Worm (Caenorhabditis elegans) whole organism, mixed stage, embryonic: Measurements from ENCODE around the gene ZK563.7.

Source experiments
- M03D4.4 ChIP-seq: sonication (generic microtip); optimal IDR thresholded peaks from 2 replicates; lab custom pipeline; 2017; ENCODE audit warnings: mild to moderate bottlenecking, missing genetic modification characterization, missing compliant biosample characterization
- blmp-1 ChIP-seq: fragments of 150-350 bp; optimal IDR thresholded peaks from 2 replicates; lab custom pipeline; 2014; ENCODE audit warnings: missing biosample characterization, missing genetic modification characterization
- ceh-83 ChIP-seq: fragments of 200-800 bp; sonication (Bioruptor generic); optimal IDR thresholded peaks from 2 replicates; lab custom pipeline; 2018; ENCODE audit warnings: mild to moderate bottlenecking, missing genetic modification characterization, missing compliant biosample characterization
- ces-1 ChIP-seq: fragments of 150-350 bp; optimal IDR thresholded peaks from 2 replicates; lab custom pipeline; 2014; ENCODE audit warnings: missing biosample characterization, missing genetic modification reagents, missing genetic modification characterization
- elt-1 ChIP-seq: sonication (generic microtip); optimal IDR thresholded peaks from 2 replicates; lab custom pipeline; 2017; ENCODE audit warnings: missing genetic modification characterization, mild to moderate bottlenecking, missing compliant biosample characterization, antibody characterized with exemption, moderate library complexity, borderline replicate concordance; ENCODE audit not compliant: insufficient read depth
- elt-3 ChIP-seq: fragments of 150-350 bp; optimal IDR thresholded peaks from 2 replicates; lab custom pipeline; 2014; ENCODE audit warnings: missing biosample characterization, missing genetic modification characterization
- mab-5 ChIP-seq: fragments of 150-350 bp; optimal IDR thresholded peaks from 2 replicates; lab custom pipeline; 2014; ENCODE audit warnings: missing biosample characterization, missing genetic modification characterization
- mep-1 ChIP-seq: fragments of 150-350 bp; optimal IDR thresholded peaks from 2 replicates; lab custom pipeline; 2017; ENCODE audit warnings: missing biosample characterization, missing genetic modification reagents, missing genetic modification characterization, inconsistent platforms
- pha-4 ChIP-seq: fragments of 150-350 bp; optimal IDR thresholded peaks from 2 replicates; lab custom pipeline; 2018; ENCODE audit warnings: missing biosample characterization, missing genetic modification reagents, missing genetic modification characterization
- unc-39 ChIP-seq: fragments of 150-350 bp; optimal IDR thresholded peaks from 2 replicates; lab custom pipeline; 2014; ENCODE audit warnings: missing biosample characterization, missing genetic modification characterization
- unc-62 ChIP-seq: fragments of 150-350 bp; optimal IDR thresholded peaks from 2 replicates; lab custom pipeline; 2014; ENCODE audit warnings: missing biosample characterization, missing genetic modification reagents, missing genetic modification characterization
- ztf-11 ChIP-seq: fragments of 150-350 bp; optimal IDR thresholded peaks from 2 replicates; lab custom pipeline; 2014; ENCODE audit warnings: missing biosample characterization, missing genetic modification characterization

- TF ChIP-seq mab-5 (no peak), ztf-11 (tag; lab: Kevin White, UChicago) (no peak), M03D4.4 (tag; lab: Kevin White, UChicago) (no peak), unc-39 (tag; lab: Kevin White, UChicago) (no peak), blmp-1 (tag; lab: Kevin White, UChicago) (no peak), pha-4 (tag; lab: Kevin White, UChicago) (no peak), elt-1 (tag; lab: Kevin White, UChicago) (no peak), mep-1 (tag; lab: Kevin White, UChicago) (no peak), unc-62 (GFP tag; lab: Kevin White, UChicago) (no peak), elt-3 (tag; lab: Kevin White, UChicago) (no peak), ces-1 (GFP tag; lab: Kevin White, UChicago) (no peak), ceh-83 (GFP tag; lab: Kevin White, UChicago) (no peak)
Measured at ce11 chrX:3362378-3362777, 17.9 kb upstream of the ZK563.7 start, which contains the start of gene dhs-26.
